Worm (Caenorhabditis elegans) whole organism, late embryonic: ENCODE data around the gene clc-18.

Experiments used
- C38D4.7 ChIP-seq: fragments of 200-800 bp; sonication (Bioruptor generic); optimal IDR thresholded peaks from 2 replicates; lab custom pipeline; 2018; ENCODE audit warnings: mild to moderate bottlenecking, missing genetic modification characterization, moderate library complexity, missing compliant biosample characterization
- F13H6.1 ChIP-seq: sonication (generic microtip); optimal IDR thresholded peaks from 2 replicates; lab custom pipeline; 2016; ENCODE audit warnings: missing genetic modification characterization, missing compliant biosample characterization
- K02D7.2 ChIP-seq: sonication (generic microtip); optimal IDR thresholded peaks from 2 replicates; lab custom pipeline; 2017; ENCODE audit warnings: mild to moderate bottlenecking, missing genetic modification characterization, missing compliant biosample characterization
- K09A11.1 ChIP-seq: sonication (generic microtip); optimal IDR thresholded peaks from 2 replicates; lab custom pipeline; 2017; ENCODE audit warnings: antibody characterized with exemption, mild to moderate bottlenecking, missing genetic modification characterization, missing compliant biosample characterization; ENCODE audit not compliant: insufficient read depth
- T23F11.4 ChIP-seq: fragments of 200-800 bp; sonication (Bioruptor generic); optimal IDR thresholded peaks from 2 replicates; lab custom pipeline; 2018; ENCODE audit warnings: mild to moderate bottlenecking, missing genetic modification characterization, missing compliant biosample characterization
- Y22D7AL.16 ChIP-seq: sonication (generic microtip); optimal IDR thresholded peaks from 2 replicates; lab custom pipeline; 2016; ENCODE audit warnings: missing genetic modification characterization, missing compliant biosample characterization
- ahr-1 ChIP-seq: sonication (generic microtip); optimal IDR thresholded peaks from 2 replicates; lab custom pipeline; 2016; ENCODE audit warnings: missing genetic modification characterization, missing compliant biosample characterization
- ama-1 ChIP-seq: fragments of 150-350 bp; optimal IDR thresholded peaks from 2 replicates; lab custom pipeline; 2014
- ceh-14 ChIP-seq: sonication (generic microtip); optimal IDR thresholded peaks from 2 replicates; lab custom pipeline; 2016; ENCODE audit warnings: missing genotype, missing genetic modification characterization, missing compliant biosample characterization
- ceh-18 ChIP-seq: sonication (generic microtip); optimal IDR thresholded peaks from 2 replicates; lab custom pipeline; 2016; ENCODE audit warnings: missing genetic modification characterization, missing compliant biosample characterization
- ceh-2 ChIP-seq: sonication (generic microtip); optimal IDR thresholded peaks from 2 replicates; lab custom pipeline; 2016; ENCODE audit warnings: missing genotype, missing genetic modification characterization, missing compliant biosample characterization
- ceh-31 ChIP-seq: sonication (generic microtip); optimal IDR thresholded peaks from 2 replicates; lab custom pipeline; 2016; ENCODE audit warnings: missing genetic modification characterization, missing compliant biosample characterization
- ceh-34 ChIP-seq: sonication (generic microtip); optimal IDR thresholded peaks from 2 replicates; lab custom pipeline; 2016; ENCODE audit warnings: mild to moderate bottlenecking, missing genetic modification characterization, missing compliant biosample characterization
- ceh-45 ChIP-seq: fragments of 200-800 bp; sonication (Bioruptor generic); IDR thresholded peaks from 2 replicates; pipeline ENCODE4 v1.3.6; 2022; ENCODE audit warnings: missing genetic modification reagents, missing genetic modification characterization, missing compliant biosample characterization
- ceh-48 ChIP-seq: sonication (generic microtip); optimal IDR thresholded peaks from 2 replicates; lab custom pipeline; 2016; ENCODE audit warnings: missing genetic modification characterization, inconsistent platforms, missing compliant biosample characterization
- ceh-6 ChIP-seq: fragments of 200-800 bp; sonication (Bioruptor generic); optimal IDR thresholded peaks from 2 replicates; lab custom pipeline; 2018; ENCODE audit warnings: mild to moderate bottlenecking, missing genetic modification characterization, missing compliant biosample characterization
- che-1 ChIP-seq: sonication (generic microtip); optimal IDR thresholded peaks from 2 replicates; lab custom pipeline; 2016; ENCODE audit warnings: mild to moderate bottlenecking, missing genetic modification characterization, missing compliant biosample characterization
- dve-1 ChIP-seq: sonication (generic microtip); optimal IDR thresholded peaks from 2 replicates; lab custom pipeline; 2017; ENCODE audit warnings: antibody characterized with exemption, mild to moderate bottlenecking, missing genetic modification characterization, missing compliant biosample characterization
- elt-2 ChIP-seq: sonication (generic microtip); optimal IDR thresholded peaks from 2 replicates; lab custom pipeline; 2016; ENCODE audit warnings: missing genetic modification reagents, missing genetic modification characterization, missing compliant biosample characterization
- fax-1 ChIP-seq: sonication (generic microtip); optimal IDR thresholded peaks from 2 replicates; lab custom pipeline; 2016; ENCODE audit warnings: missing genotype, missing genetic modification characterization, missing compliant biosample characterization
- gmeb-2 ChIP-seq: sonication (generic microtip); optimal IDR thresholded peaks from 2 replicates; lab custom pipeline; 2016; ENCODE audit warnings: missing genetic modification characterization, inconsistent platforms, missing compliant biosample characterization
- hlh-6 ChIP-seq: sonication (generic microtip); optimal IDR thresholded peaks from 2 replicates; lab custom pipeline; 2016; ENCODE audit warnings: missing genotype, missing genetic modification characterization, missing compliant biosample characterization
- madf-2 ChIP-seq: sonication (generic microtip); optimal IDR thresholded peaks from 2 replicates; lab custom pipeline; 2017; ENCODE audit warnings: missing genetic modification characterization, missing compliant biosample characterization
- mec-3 ChIP-seq: sonication (generic microtip); optimal IDR thresholded peaks from 2 replicates; lab custom pipeline; 2016; ENCODE audit warnings: borderline replicate concordance, missing genetic modification characterization, missing compliant biosample characterization
- nhr-232 ChIP-seq: sonication (generic microtip); optimal IDR thresholded peaks from 2 replicates; lab custom pipeline; 2016; ENCODE audit warnings: missing genetic modification characterization, missing compliant biosample characterization
- npax-4 ChIP-seq: sonication (generic microtip); optimal IDR thresholded peaks from 2 replicates; lab custom pipeline; 2016; ENCODE audit warnings: missing genetic modification characterization, missing compliant biosample characterization
- pat-9 ChIP-seq: fragments of 200-800 bp; sonication (Bioruptor generic); optimal IDR thresholded peaks from 2 replicates; lab custom pipeline; 2018; ENCODE audit warnings: mild to moderate bottlenecking, missing genetic modification characterization, moderate library complexity, missing compliant biosample characterization
- pax-1 ChIP-seq: fragments of 150-350 bp; optimal IDR thresholded peaks from 2 replicates; lab custom pipeline; 2014; ENCODE audit warnings: missing biosample characterization, missing genetic modification characterization
- pha-4 ChIP-seq: fragments of 150-350 bp; optimal IDR thresholded peaks from 2 replicates; lab custom pipeline; 2018; ENCODE audit warnings: missing biosample characterization, missing genetic modification reagents, missing genetic modification characterization
- sdc-2 ChIP-seq: sonication (generic microtip); optimal IDR thresholded peaks from 2 replicates; lab custom pipeline; 2016; ENCODE audit warnings: missing genotype, missing genetic modification characterization, missing compliant biosample characterization
- sox-2 ChIP-seq: fragments of 200-800 bp; sonication (Bioruptor generic); IDR thresholded peaks from 2 replicates; pipeline ENCODE4 v1.3.6; 2022; ENCODE audit warnings: missing genetic modification reagents, missing genetic modification characterization, missing compliant biosample characterization
- tbx-7 ChIP-seq: sonication (generic microtip); optimal IDR thresholded peaks from 2 replicates; lab custom pipeline; 2016; ENCODE audit warnings: missing genotype, missing genetic modification characterization, missing compliant biosample characterization
- ttx-3 ChIP-seq: sonication (generic microtip); optimal IDR thresholded peaks from 2 replicates; lab custom pipeline; 2016; ENCODE audit warnings: missing genetic modification reagents, missing genetic modification characterization, missing compliant biosample characterization
- unc-3 ChIP-seq, 2 experiments: fragments of 200-800 bp in 1 of 2; sonication (Bioruptor generic) in 1 of 2; sonication (generic microtip) in 1 of 2; conservative IDR thresholded peaks in 1 of 2; optimal IDR thresholded peaks in 1 of 2; 2 replicates each; pipeline versions ENCODE4 v1.3.6 to Lab custom; 2016 to 2022; ENCODE audit warnings: missing compliant biosample characterization in 2 of 2, missing genetic modification characterization in 2 of 2, missing genetic modification reagents in 1 of 2
- unc-55 ChIP-seq: sonication (generic microtip); optimal IDR thresholded peaks from 2 replicates; lab custom pipeline; 2017; ENCODE audit warnings: missing biosample characterization, missing genetic modification reagents, missing genetic modification characterization
- unc-86 ChIP-seq: sonication (generic microtip); optimal IDR thresholded peaks from 2 replicates; lab custom pipeline; 2016; ENCODE audit warnings: missing genetic modification characterization, missing compliant biosample characterization
- zip-5 ChIP-seq: sonication (generic microtip); optimal IDR thresholded peaks from 2 replicates; lab custom pipeline; 2016; ENCODE audit warnings: missing genetic modification characterization, missing compliant biosample characterization
- ztf-16 ChIP-seq: sonication (generic microtip); optimal IDR thresholded peaks from 2 replicates; lab custom pipeline; 2017; ENCODE audit warnings: missing genetic modification characterization, missing compliant biosample characterization

Gene clc-18

DNA sequence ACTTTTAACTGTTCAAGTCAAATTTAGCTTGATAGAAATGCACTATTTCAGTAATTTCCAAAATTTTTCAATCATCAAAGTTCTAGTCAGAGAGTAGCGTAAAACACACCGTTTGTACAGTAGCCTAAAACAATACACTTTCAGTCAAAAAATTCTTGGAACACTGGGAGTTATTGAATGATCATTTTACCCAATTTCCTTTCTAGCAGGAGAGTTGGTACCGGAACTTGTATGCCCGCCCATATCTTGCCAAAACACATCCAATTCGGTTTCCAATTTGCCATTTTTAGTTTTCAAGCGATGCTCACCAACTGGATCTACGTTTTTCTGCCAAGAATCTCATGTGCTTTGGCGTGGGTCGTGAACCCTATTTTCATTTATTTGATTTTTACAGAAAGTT, 5.5 kb downstream of the clc-18 start, which contains the start of gene srj-39:
Gene srj-39, plus strand, starts transcription at position 301 of the 400 bp plus-strand sequence.
- TF ChIP-seq ceh-6 (GFP tag; lab: Kevin White, UChicago) (no peak), Y22D7AL.16 (tag; lab: Kevin White, UChicago) (no peak), ceh-18 (tag; lab: Kevin White, UChicago) (no peak), pax-1 (tag; lab: Kevin White, UChicago) (no peak), ceh-34 (tag; lab: Kevin White, UChicago) (no peak), pha-4 (tag; lab: Kevin White, UChicago) (no peak), unc-86 (tag; lab: Kevin White, UChicago) (no peak), fax-1 (tag; lab: Kevin White, UChicago) (no peak), ceh-48 (tag; lab: Kevin White, UChicago) (no peak), T23F11.4 (no peak)

ce11 chrV:4101567-4101966, 8.2 kb downstream of the clc-18 start, which contains the start of gene srj-40:
TSS of gene srj-40 (plus strand) at chrV:4101867.
- TF ChIP-seq pat-9 (tag; lab: Kevin White, UChicago), result no peak
- TF ChIP-seq K09A11.1 (tag; lab: Kevin White, UChicago), result no peak
- no peak for TF ChIP-seq ceh-14 (tag; lab: Kevin White, UChicago)
- TF ChIP-seq hlh-6 (tag; lab: Kevin White, UChicago), result no peak
- no peak for TF ChIP-seq F13H6.1 (tag; lab: Kevin White, UChicago)
- no peak for TF ChIP-seq C38D4.7 (GFP tag; lab: Kevin White, UChicago)
- TF ChIP-seq sdc-2 (tag; lab: Kevin White, UChicago), result no peak
- no peak for TF ChIP-seq ceh-31
- TF ChIP-seq K02D7.2 (tag; lab: Kevin White, UChicago), result no peak
- TF ChIP-seq ceh-48 (tag; lab: Kevin White, UChicago), result no peak
- no peak for TF ChIP-seq madf-2 (tag; lab: Kevin White, UChicago)
- no peak for TF ChIP-seq pha-4 (tag; lab: Kevin White, UChicago)
- TF ChIP-seq che-1 (tag; lab: Kevin White, UChicago), result no peak
- TF ChIP-seq tbx-7 (tag; lab: Kevin White, UChicago), result no peak
- no peak for TF ChIP-seq ceh-2
- no peak for TF ChIP-seq ahr-1 (tag; lab: Kevin White, UChicago)
- no peak for TF ChIP-seq pax-1 (tag; lab: Kevin White, UChicago)

ce11 chrV:4094740-4095139, 15.0 kb downstream of the clc-18 start, which contains the start of gene nhr-181:
TSS of gene nhr-181 (plus strand) at chrV:4095040.
- TF ChIP-seq ceh-45 (GFP tag; lab: Robert Waterston, UW) (no peak), ama-1 (lab: Kevin White, UChicago) (no peak), Y22D7AL.16 (tag; lab: Kevin White, UChicago) (no peak), mec-3 (tag; lab: Kevin White, UChicago) (no peak), ceh-14 (tag; lab: Kevin White, UChicago) (no peak), nhr-232 (no peak), F13H6.1 (tag; lab: Kevin White, UChicago) (no peak), unc-55 (no peak), ztf-16 (no peak)

- TF ChIP-seq zip-5 (tag; lab: Kevin White, UChicago) (no peak), elt-2 (tag; lab: Kevin White, UChicago) (no peak), F13H6.1 (tag; lab: Kevin White, UChicago) (no peak), ttx-3 (tag; lab: Kevin White, UChicago) (no peak), ahr-1 (tag; lab: Kevin White, UChicago) (no peak), ceh-2 (no peak), gmeb-2 (tag; lab: Kevin White, UChicago) (no peak), npax-4 (tag; lab: Kevin White, UChicago) (no peak), dve-1 (no peak), unc-3 (GFP tag; conservative IDR thresholded peaks at IDR 0.05; lab: Robert Waterston, UW) (no peak), unc-3 (tag; optimal IDR thresholded peaks at IDR 0.05; lab: Kevin White, UChicago) (no peak), sox-2 (GFP tag; lab: Robert Waterston, UW) (no peak), T23F11.4 (no peak)
These were observed 26.8 kb downstream of the clc-18 start, which contains the start of gene F38H12.5 for ce11 chrV:4082952-4083351. TSS of gene F38H12.5 (minus strand) at chrV:4083052.
